Fruit fly (Drosophila melanogaster): ENCODE results near the gene CG14269.

CG14269 gene

DNA sequence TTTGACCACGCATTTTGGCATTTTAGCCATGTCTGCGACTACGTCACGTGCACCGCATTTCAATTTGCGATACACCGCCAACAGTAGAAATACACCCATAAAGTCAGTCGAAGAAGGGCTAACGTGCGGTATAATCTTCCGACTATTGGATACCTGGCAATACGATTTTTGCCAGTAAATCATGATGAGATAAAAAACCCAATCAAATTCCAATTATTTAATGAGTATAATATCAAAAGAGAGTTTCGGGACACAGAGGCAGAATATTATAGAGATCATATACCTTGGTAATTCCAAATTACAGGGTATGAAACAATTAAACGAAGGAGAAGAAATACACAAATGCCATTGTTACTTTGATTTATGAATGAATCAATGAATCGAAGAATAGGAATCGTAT, 32.2 kb downstream of the CG14269 start (continued):
- TF ChIP-seq esn (GFP tag; optimal IDR thresholded peaks at IDR 0.05) (peak; percentile 21), cyc (GFP tag; optimal IDR thresholded peaks at IDR 0.05) (peak; percentile 23), CG16779 (tag; optimal IDR thresholded peaks at IDR 0.05) (no peak)

DNA sequence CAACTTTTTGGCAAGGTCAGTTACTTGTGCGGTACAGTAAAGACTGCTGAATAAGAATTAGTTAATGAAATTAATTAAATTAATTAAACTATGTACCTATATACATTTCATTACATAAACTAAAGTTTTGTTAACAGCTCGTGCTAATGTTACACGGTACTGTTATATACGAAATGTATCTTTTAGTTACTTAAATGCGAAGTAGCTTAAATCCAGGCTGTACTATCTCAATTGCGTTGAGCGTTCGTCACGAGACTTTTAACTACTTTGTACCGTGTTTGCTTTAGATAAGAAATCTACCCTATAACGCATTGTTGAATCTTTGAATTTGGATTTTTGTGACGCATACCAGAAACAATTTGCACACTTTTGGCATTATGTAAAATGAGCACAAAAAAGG, 36.3 kb downstream of the CG14269 start:
- no peak for TF ChIP-seq CG10631 (GFP tag; optimal IDR thresholded peaks at IDR 0.05)
- TF ChIP-seq dac (GFP tag; optimal IDR thresholded peaks at IDR 0.05) = no peak
- peak; percentile 49 for TF ChIP-seq fkh (GFP tag; optimal IDR thresholded peaks at IDR 0.05)

- TF ChIP-seq salr (GFP tag; optimal IDR thresholded peaks at IDR 0.05) (no peak), CG3919 (GFP tag; optimal IDR thresholded peaks at IDR 0.05) (no peak), cyc (GFP tag; optimal IDR thresholded peaks at IDR 0.05) (no peak), Eip75B (GFP tag; optimal IDR thresholded peaks at IDR 0.05) (no peak), Blimp-1 (GFP tag; optimal IDR thresholded peaks at IDR 0.05) (no peak), dsx (GFP tag; optimal IDR thresholded peaks at IDR 0.05; ENCODE audit: poor library complexity, severe bottlenecking) (no peak), svp (GFP tag) (no peak)
Observed at dm6 chrX:3398576-3399277, 36.9 kb downstream of the CG14269 start.

DNA sequence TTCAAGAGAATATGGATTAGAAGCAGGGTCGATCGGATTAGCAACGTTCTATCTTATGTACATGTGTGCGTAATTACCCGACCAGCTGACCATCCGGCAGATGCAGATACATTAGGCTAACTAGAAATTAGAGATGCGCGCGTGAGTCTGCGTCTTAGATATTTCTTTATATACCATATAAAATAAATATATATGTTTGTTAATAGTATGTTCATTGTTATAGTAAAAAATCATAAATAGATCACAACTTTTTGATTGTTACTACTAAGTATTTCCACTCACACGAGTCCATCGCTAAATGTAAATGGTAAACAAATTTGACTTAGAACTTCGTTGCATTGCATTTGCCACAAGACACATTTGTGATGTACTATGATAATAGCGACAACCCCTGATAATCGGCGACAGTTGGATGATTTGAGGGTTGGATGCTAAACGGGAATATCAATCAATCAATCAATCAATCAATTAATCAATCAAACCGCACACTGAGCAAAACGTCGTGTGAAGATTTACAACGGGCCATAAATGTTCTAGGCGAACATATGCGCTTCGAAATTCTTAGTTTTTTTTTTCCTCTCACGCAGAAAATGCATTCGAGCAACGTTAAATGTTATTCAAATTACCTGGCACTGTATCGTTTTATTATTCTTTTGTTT, 38.6 kb downstream of the CG14269 start:
- TF ChIP-seq CG8119 (GFP tag; IDR thresholded peaks at IDR 0.05) (peak; percentile 33; the same call in 1 of the 3 replicates), Ets21C (GFP tag; optimal IDR thresholded peaks at IDR 0.05) (no peak), pdm3 (GFP tag; optimal IDR thresholded peaks at IDR 0.05) (no peak), svp (GFP tag) (no peak), OdsH (GFP tag; optimal IDR thresholded peaks at IDR 0.05) (no peak), Eip78C (GFP tag) (no peak), CG16779 (tag; optimal IDR thresholded peaks at IDR 0.05) (no peak), CG6808 (GFP tag; optimal IDR thresholded peaks at IDR 0.05) (no peak), Sox14 (GFP tag; optimal IDR thresholded peaks at IDR 0.05) (no peak), CG3919 (GFP tag; optimal IDR thresholded peaks at IDR 0.05) (no peak), esn (GFP tag; optimal IDR thresholded peaks at IDR 0.05) (no peak), Hr4 (GFP tag; optimal IDR thresholded peaks at IDR 0.05) (no peak), Sox15 (GFP tag; optimal IDR thresholded peaks at IDR 0.05) (no peak), CG8632 (GFP tag; optimal IDR thresholded peaks at IDR 0.05) (no peak), CG8319 (GFP tag; optimal IDR thresholded peaks at IDR 0.05) (no peak), Smox (GFP tag; optimal IDR thresholded peaks at IDR 0.05) (no peak), CG10669 (GFP tag; optimal IDR thresholded peaks at IDR 0.05) (no peak), CG34406 (GFP tag; optimal IDR thresholded peaks at IDR 0.05) (no peak), CG11294 (GFP tag; IDR thresholded peaks at IDR 0.05) (no peak; the same call in 1 of the 2 replicates), Met (GFP tag; optimal IDR thresholded peaks at IDR 0.05) (no peak), fkh (GFP tag; optimal IDR thresholded peaks at IDR 0.05) (no peak), CG32006 (GFP tag; optimal IDR thresholded peaks at IDR 0.05) (no peak), CG11902 (GFP tag; optimal IDR thresholded peaks at IDR 0.05) (no peak), CG10631 (GFP tag; optimal IDR thresholded peaks at IDR 0.05) (no peak), Hr39 (GFP tag; optimal IDR thresholded peaks at IDR 0.05) (no peak), ss (GFP tag; optimal IDR thresholded peaks at IDR 0.05) (no peak), CG6854 (GFP tag; optimal IDR thresholded peaks at IDR 0.05) (no peak), lz (GFP tag; optimal IDR thresholded peaks at IDR 0.05) (no peak), CG6163 (GFP tag; IDR thresholded peaks at IDR 0.05) (0 out of 3 replicates have a peak, but pooled peaks have one; percentile 19), CG4318 (GFP tag; optimal IDR thresholded peaks at IDR 0.05) (no peak), eg (GFP tag; IDR thresholded peaks at IDR 0.05) (peak; percentile 46; the same call in 2 of the 3 replicates), dsx (GFP tag; optimal IDR thresholded peaks at IDR 0.05; ENCODE audit: poor library complexity, severe bottlenecking) (no peak), CG15336 (GFP tag; IDR thresholded peaks at IDR 0.05) (peak; percentile 43), achi (GFP tag; optimal IDR thresholded peaks at IDR 0.05) (no peak)
